Worm (Caenorhabditis elegans) whole organism, L3 larva: ENCODE measurements around the gene ifta-1.
A peak's percentile ranks its signal among the peaks of the same experiment; 100 is the strongest.

Experiments
- R02D3.7 ChIP-seq: fragments of 150-350 bp; optimal IDR thresholded peaks from 2 replicates; lab custom pipeline; 2014; ENCODE audit warnings: missing biosample characterization, missing genetic modification characterization
- ZK546.5 ChIP-seq: sonication (generic microtip); optimal IDR thresholded peaks from 2 replicates; lab custom pipeline; 2017; ENCODE audit warnings: missing biosample characterization, missing genetic modification characterization
- ama-1 ChIP-seq: fragments of 150-350 bp; optimal IDR thresholded peaks from 2 replicates; lab custom pipeline; 2018
- ceh-16 ChIP-seq: sonication (generic microtip); optimal IDR thresholded peaks from 2 replicates; lab custom pipeline; 2017; ENCODE audit warnings: missing biosample characterization, missing genetic modification characterization
- ceh-28 ChIP-seq: fragments of 150-350 bp; optimal IDR thresholded peaks from 2 replicates; lab custom pipeline; 2014; ENCODE audit warnings: missing biosample characterization, missing genetic modification reagents, missing genetic modification characterization
- ceh-82 ChIP-seq: fragments of 150-350 bp; optimal IDR thresholded peaks from 2 replicates; lab custom pipeline; 2014; ENCODE audit warnings: missing biosample characterization, missing genetic modification characterization
- ceh-9 ChIP-seq: sonication (generic microtip); optimal IDR thresholded peaks from 2 replicates; lab custom pipeline; 2018; ENCODE audit warnings: missing biosample characterization, missing genetic modification characterization
- egl-5 ChIP-seq: fragments of 150-350 bp; optimal IDR thresholded peaks from 2 replicates; lab custom pipeline; 2017; ENCODE audit warnings: missing biosample characterization, missing genetic modification reagents, missing genetic modification characterization, inconsistent platforms
- elt-2 ChIP-seq: sonication (generic microtip); optimal IDR thresholded peaks from 2 replicates; lab custom pipeline; 2016; ENCODE audit warnings: missing genetic modification reagents, mild to moderate bottlenecking, missing genetic modification characterization, missing compliant biosample characterization
- elt-3 ChIP-seq, 3 experiments: fragments of 150-350 bp in 1 of 3; sonication (generic microtip) in 2 of 3; optimal IDR thresholded peaks; 2 replicates in 2 of 3; 4 replicates in 1 of 3; lab custom pipeline; 2014 to 2017; ENCODE audit warnings: missing biosample characterization in 3 of 3, missing genetic modification characterization in 3 of 3
- fkh-2 ChIP-seq: fragments of 150-350 bp; optimal IDR thresholded peaks from 2 replicates; lab custom pipeline; 2014; ENCODE audit warnings: missing biosample characterization, missing genetic modification reagents, missing genetic modification characterization
- fos-1 ChIP-seq: fragments of 150-350 bp; optimal IDR thresholded peaks from 2 replicates; lab custom pipeline; 2014; ENCODE audit warnings: missing biosample characterization, missing genetic modification characterization
- hmg-11 ChIP-seq: sonication (generic microtip); optimal IDR thresholded peaks from 2 replicates; lab custom pipeline; 2016; ENCODE audit warnings: missing genetic modification characterization, missing compliant biosample characterization
- jun-1 ChIP-seq: fragments of 150-350 bp; optimal IDR thresholded peaks from 2 replicates; lab custom pipeline; 2014; ENCODE audit warnings: missing biosample characterization, missing genetic modification reagents, missing genetic modification characterization
- lin-15B ChIP-seq: fragments of 150-350 bp; optimal IDR thresholded peaks from 2 replicates; lab custom pipeline; 2014; ENCODE audit warnings: missing biosample characterization, missing genetic modification characterization
- lin-39 ChIP-seq: fragments of 150-350 bp; optimal IDR thresholded peaks from 2 replicates; lab custom pipeline; 2018; ENCODE audit warnings: missing biosample characterization, missing genetic modification reagents, missing genetic modification characterization
- lsy-12 ChIP-seq: sonication (generic microtip); optimal IDR thresholded peaks from 2 replicates; lab custom pipeline; 2016; ENCODE audit warnings: mild to moderate bottlenecking, missing genetic modification characterization, missing compliant biosample characterization
- mdl-1 ChIP-seq: fragments of 150-350 bp; optimal IDR thresholded peaks from 2 replicates; lab custom pipeline; 2014; ENCODE audit warnings: missing biosample characterization, missing genetic modification characterization
- mml-1 ChIP-seq: fragments of 150-350 bp; sonication (generic microtip); optimal IDR thresholded peaks from 3 replicates; lab custom pipeline; 2014; ENCODE audit warnings: missing biosample characterization, missing genetic modification characterization
- nfya-1 ChIP-seq: sonication (generic microtip); optimal IDR thresholded peaks from 2 replicates; lab custom pipeline; 2017; ENCODE audit warnings: missing genetic modification characterization, mild to moderate bottlenecking, missing compliant biosample characterization, antibody characterized with exemption, moderate library complexity; ENCODE audit not compliant: insufficient read depth
- nhr-11 ChIP-seq: fragments of 150-350 bp; optimal IDR thresholded peaks from 2 replicates; lab custom pipeline; 2014; ENCODE audit warnings: missing biosample characterization, missing genetic modification characterization
- nhr-12 ChIP-seq: fragments of 150-350 bp; optimal IDR thresholded peaks from 2 replicates; lab custom pipeline; 2014; ENCODE audit warnings: missing biosample characterization, missing genetic modification characterization
- nhr-23 ChIP-seq: fragments of 150-350 bp; optimal IDR thresholded peaks from 2 replicates; lab custom pipeline; 2014; ENCODE audit warnings: missing biosample characterization, missing genetic modification reagents, missing genetic modification characterization
- nhr-237 ChIP-seq: fragments of 150-350 bp; optimal IDR thresholded peaks from 2 replicates; lab custom pipeline; 2014; ENCODE audit warnings: missing biosample characterization, missing genetic modification characterization
- nhr-25 ChIP-seq: sonication (generic microtip); optimal IDR thresholded peaks from 2 replicates; lab custom pipeline; 2017; ENCODE audit warnings: missing biosample characterization, missing genetic modification characterization
- nhr-28 ChIP-seq: fragments of 150-350 bp; optimal IDR thresholded peaks from 2 replicates; lab custom pipeline; 2014; ENCODE audit warnings: missing biosample characterization, missing genetic modification characterization
- nhr-43 ChIP-seq: sonication (generic microtip); optimal IDR thresholded peaks from 2 replicates; lab custom pipeline; 2016; ENCODE audit warnings: mild to moderate bottlenecking, missing genetic modification characterization, missing compliant biosample characterization; ENCODE audit not compliant: poor library complexity, severe bottlenecking
- nhr-76 ChIP-seq: fragments of 150-350 bp; sonication (generic microtip); optimal IDR thresholded peaks from 5 replicates; lab custom pipeline; 2014; ENCODE audit warnings: missing biosample characterization, missing genetic modification characterization
- nhr-77 ChIP-seq: fragments of 150-350 bp; optimal IDR thresholded peaks from 2 replicates; lab custom pipeline; 2014; ENCODE audit warnings: missing biosample characterization, missing genetic modification characterization
- pha-4 ChIP-seq: fragments of 150-350 bp; optimal IDR thresholded peaks from 2 replicates; lab custom pipeline; 2014; ENCODE audit warnings: missing biosample characterization, missing genetic modification reagents, missing genetic modification characterization
- pqm-1 ChIP-seq: fragments of 150-350 bp; optimal IDR thresholded peaks from 2 replicates; lab custom pipeline; 2017; ENCODE audit warnings: missing biosample characterization, missing genetic modification characterization, inconsistent platforms
- sea-2 ChIP-seq: fragments of 150-350 bp; sonication (generic microtip); optimal IDR thresholded peaks from 4 replicates; lab custom pipeline; 2014; ENCODE audit warnings: missing biosample characterization, missing genetic modification reagents, missing genetic modification characterization
- skn-1 ChIP-seq: fragments of 150-350 bp; optimal IDR thresholded peaks from 2 replicates; lab custom pipeline; 2014; ENCODE audit warnings: missing biosample characterization, missing genetic modification characterization
- tbx-2 ChIP-seq: sonication (generic microtip); optimal IDR thresholded peaks from 2 replicates; lab custom pipeline; 2016; ENCODE audit warnings: mild to moderate bottlenecking, missing genetic modification characterization, missing compliant biosample characterization
- unc-39 ChIP-seq: sonication (generic microtip); optimal IDR thresholded peaks from 4 replicates; lab custom pipeline; 2017; ENCODE audit warnings: missing biosample characterization, missing genetic modification characterization
- zag-1 ChIP-seq: fragments of 150-350 bp; optimal IDR thresholded peaks from 2 replicates; lab custom pipeline; 2014; ENCODE audit warnings: missing biosample characterization, missing genetic modification characterization
- ztf-11 ChIP-seq: fragments of 150-350 bp; optimal IDR thresholded peaks from 2 replicates; lab custom pipeline; 2014; ENCODE audit warnings: missing biosample characterization, missing genetic modification characterization

Gene ifta-1

ce11 chrX:5547828-5548227 is 4.7 kb downstream of the ifta-1 start:
- TF ChIP-seq nhr-11 (tag; lab: Kevin White, UChicago), result no peak
- TF ChIP-seq pha-4 (tag; lab: Kevin White, UChicago), result no peak
- TF ChIP-seq hmg-11 (tag; lab: Kevin White, UChicago), result no peak
- TF ChIP-seq fos-1 (tag; lab: Kevin White, UChicago), result no peak
- TF ChIP-seq mml-1 (tag; lab: Kevin White, UChicago), result no peak
- no peak for TF ChIP-seq mdl-1
- TF ChIP-seq nhr-28 (tag; lab: Kevin White, UChicago), result no peak
- TF ChIP-seq ceh-9 (tag; lab: Kevin White, UChicago), result no peak
- TF ChIP-seq ZK546.5 (tag; lab: Kevin White, UChicago), result no peak
- no peak for TF ChIP-seq sea-2
- TF ChIP-seq nhr-77 (tag; lab: Kevin White, UChicago), result no peak
- no peak for TF ChIP-seq R02D3.7
- no peak for TF ChIP-seq lin-15B (tag; lab: Kevin White, UChicago)
- TF ChIP-seq nhr-237, result no peak
- TF ChIP-seq tbx-2 (tag; lab: Kevin White, UChicago), result no peak
- no peak for TF ChIP-seq lsy-12 (tag; lab: Kevin White, UChicago)
- TF ChIP-seq, all 47 proteins: peak for 0

- no peak for TF ChIP-seq ztf-11
Measured at ce11 chrX:5543651-5544050, 8.9 kb downstream of the ifta-1 start, which contains the start of gene C54G7.1. Gene C54G7.1, plus strand, starts transcription at chrX:5543951.

- TF ChIP-seq tbx-2 (tag; lab: Kevin White, UChicago) (no peak), nhr-25 (tag; lab: Kevin White, UChicago) (no peak), ceh-9 (tag; lab: Kevin White, UChicago) (no peak)
Measured at ce11 chrX:5538416-5538815, 14.1 kb downstream of the ifta-1 start, which contains the start of gene lgx-1. Gene lgx-1, minus strand, starts transcription at chrX:5538516.

ce11 chrX:5524260-5524659 is 28.3 kb downstream of the ifta-1 start:
- TF ChIP-seq elt-3 (tag; optimal IDR thresholded peaks at IDR 0.05; lab: Kevin White, UChicago) (peak in 1 of 3 experiments; percentile 0), elt-2 (tag; lab: Kevin White, UChicago) (peak; percentile 96), skn-1 (tag; lab: Kevin White, UChicago) (no peak), nhr-25 (tag; lab: Kevin White, UChicago) (peak; percentile 72), pqm-1 (tag; lab: Kevin White, UChicago) (peak; percentile 82), nhr-23 (tag; lab: Kevin White, UChicago) (peak; percentile 28), lsy-12 (tag; lab: Kevin White, UChicago) (peak; percentile 26), mml-1 (tag; lab: Kevin White, UChicago) (no peak)

ce11 chrX:5522769-5523601 is 29.6 kb downstream of the ifta-1 start, which contains the start of gene mboa-3:
Gene mboa-3, minus strand, starts transcription at chrX:5522819.
- TF ChIP-seq ama-1 (no peak), pha-4 (tag; lab: Kevin White, UChicago) (peak; percentile 92), hmg-11 (tag; lab: Kevin White, UChicago) (no peak), nhr-237 (no peak), nhr-76 (tag; lab: Kevin White, UChicago) (no peak), ceh-82 (tag; lab: Kevin White, UChicago) (no peak), elt-2 (tag; lab: Kevin White, UChicago) (peak; percentile 88), pqm-1 (tag; lab: Kevin White, UChicago) (peak; percentile 66)

- TF ChIP-seq elt-3 (tag; optimal IDR thresholded peaks at IDR 0.05; lab: Kevin White, UChicago), result no peak
- TF ChIP-seq egl-5, result no peak
- no peak for TF ChIP-seq ztf-11
- TF ChIP-seq nhr-25 (tag; lab: Kevin White, UChicago), result no peak
- no peak for TF ChIP-seq ZK546.5 (tag; lab: Kevin White, UChicago)
- TF ChIP-seq jun-1 (tag; lab: Kevin White, UChicago), result no peak
- TF ChIP-seq lsy-12 (tag; lab: Kevin White, UChicago), result no peak
- TF ChIP-seq ceh-16 (tag; lab: Kevin White, UChicago), result no peak
- no peak for TF ChIP-seq nfya-1 (tag; lab: Kevin White, UChicago)
- TF ChIP-seq fkh-2 (tag; lab: Kevin White, UChicago), result no peak
- TF ChIP-seq zag-1 (tag; lab: Kevin White, UChicago), result no peak
- no peak for TF ChIP-seq R02D3.7
- TF ChIP-seq ceh-9 (tag; lab: Kevin White, UChicago), result no peak
- TF ChIP-seq nhr-43 (tag; lab: Kevin White, UChicago), result peak; percentile 1
- no peak for TF ChIP-seq sea-2
- TF ChIP-seq lin-39 (tag; lab: Kevin White, UChicago), result no peak
- no peak for TF ChIP-seq ceh-28 (tag; lab: Kevin White, UChicago)
- TF ChIP-seq hmg-11 (tag; lab: Kevin White, UChicago), result no peak
- TF ChIP-seq unc-39, result no peak
- TF ChIP-seq pqm-1 (tag; lab: Kevin White, UChicago), result no peak
- peak; percentile 17 for TF ChIP-seq elt-2 (tag; lab: Kevin White, UChicago)
- TF ChIP-seq lin-15B (tag; lab: Kevin White, UChicago), result no peak
- TF ChIP-seq nhr-12, result no peak
- TF ChIP-seq nhr-76 (tag; lab: Kevin White, UChicago), result no peak
- peak; percentile 26 for TF ChIP-seq nhr-23 (tag; lab: Kevin White, UChicago)
- TF ChIP-seq tbx-2 (tag; lab: Kevin White, UChicago), result no peak
- no peak for TF ChIP-seq skn-1 (tag; lab: Kevin White, UChicago)
- TF ChIP-seq nhr-11 (tag; lab: Kevin White, UChicago), result no peak
- TF ChIP-seq nhr-28 (tag; lab: Kevin White, UChicago), result no peak
Measured at ce11 chrX:5519567-5519966, 33.0 kb downstream of the ifta-1 start.
